Worm (Caenorhabditis elegans) whole organism, dauer: Measurements from ENCODE around the gene Y54G2A.11.
"Not testable (repeated sequence)": the region's sequence is repeated elsewhere in the genome, so short reads cannot be mapped to it uniquely, and the experiment has no call there.

Experiments used
- unc-62 ChIP-seq: sonication (generic microtip); optimal IDR thresholded peaks from 2 replicates; lab custom pipeline; 2017; ENCODE audit warnings: missing biosample characterization, missing genetic modification reagents, missing genetic modification characterization

Gene Y54G2A.11

ce11 chrIV:2748863-2749451, 22.6 kb downstream of the Y54G2A.11 start:
- TF ChIP-seq unc-62 (GFP tag; lab: Kevin White, UChicago) = no peak

ce11 chrIV:2747385-2748007, 24.1 kb downstream of the Y54G2A.11 start:
- no peak for TF ChIP-seq unc-62 (GFP tag; lab: Kevin White, UChicago)

ce11 chrIV:2742470-2743044, 29.0 kb downstream of the Y54G2A.11 start, which contains the start of gene nhr-277:
nhr-277 (plus strand) TSS chrIV:2742994.
- TF ChIP-seq unc-62 (GFP tag; lab: Kevin White, UChicago) = no peak

ce11 chrIV:2738466-2738865, 33.1 kb downstream of the Y54G2A.11 start:
- no peak for TF ChIP-seq unc-62 (GFP tag; lab: Kevin White, UChicago)

- no peak for TF ChIP-seq unc-62 (GFP tag; lab: Kevin White, UChicago)
Observed at ce11 chrIV:2736575-2736974, 35.0 kb downstream of the Y54G2A.11 start.

- TF ChIP-seq unc-62 (GFP tag; lab: Kevin White, UChicago) = no peak
Observed at ce11 chrIV:2734675-2735074, 36.9 kb downstream of the Y54G2A.11 start.

ce11 chrIV:2729957-2730356, 41.6 kb downstream of the Y54G2A.11 start, which contains the start of gene Y94H6A.2:
Y94H6A.2 (plus strand) TSS chrIV:2730292.
- no peak for TF ChIP-seq unc-62 (GFP tag; lab: Kevin White, UChicago)

ce11 chrIV:2725784-2726183, 45.8 kb downstream of the Y54G2A.11 start, which contains the start of gene ubxn-2:
ubxn-2 (minus strand) TSS chrIV:2725819.
- TF ChIP-seq unc-62 (GFP tag; lab: Kevin White, UChicago) = no peak

- not testable (repeated sequence) for TF ChIP-seq unc-62 (GFP tag; lab: Kevin White, UChicago)
Observed at ce11 chrIV:2719734-2720133, 51.9 kb downstream of the Y54G2A.11 start, which contains the start of gene ndua-12. ndua-12 (minus strand) TSS chrIV:2719834.

ce11 chrIV:2716474-2716873, 55.1 kb downstream of the Y54G2A.11 start, which contains the start of gene Y94H6A.7:
Y94H6A.7 (minus strand) TSS chrIV:2716574.
- not testable (repeated sequence) for TF ChIP-seq unc-62 (GFP tag; lab: Kevin White, UChicago)
